Worm (Caenorhabditis elegans) whole organism, late embryonic: Measurements from ENCODE around the gene R03D7.2.

Experiments
- dmd-4 ChIP-seq: sonication (generic microtip); optimal IDR thresholded peaks from 2 replicates; lab custom pipeline; 2016; ENCODE audit warnings: borderline replicate concordance, missing genetic modification characterization, missing compliant biosample characterization
- elt-2 ChIP-seq: sonication (generic microtip); optimal IDR thresholded peaks from 2 replicates; lab custom pipeline; 2016; ENCODE audit warnings: missing genetic modification reagents, missing genetic modification characterization, missing compliant biosample characterization
- nhr-232 ChIP-seq: sonication (generic microtip); optimal IDR thresholded peaks from 2 replicates; lab custom pipeline; 2016; ENCODE audit warnings: missing genetic modification characterization, missing compliant biosample characterization
- tbx-2 ChIP-seq: sonication (generic microtip); optimal IDR thresholded peaks from 2 replicates; lab custom pipeline; 2016; ENCODE audit warnings: missing genetic modification characterization, missing compliant biosample characterization

DNA sequence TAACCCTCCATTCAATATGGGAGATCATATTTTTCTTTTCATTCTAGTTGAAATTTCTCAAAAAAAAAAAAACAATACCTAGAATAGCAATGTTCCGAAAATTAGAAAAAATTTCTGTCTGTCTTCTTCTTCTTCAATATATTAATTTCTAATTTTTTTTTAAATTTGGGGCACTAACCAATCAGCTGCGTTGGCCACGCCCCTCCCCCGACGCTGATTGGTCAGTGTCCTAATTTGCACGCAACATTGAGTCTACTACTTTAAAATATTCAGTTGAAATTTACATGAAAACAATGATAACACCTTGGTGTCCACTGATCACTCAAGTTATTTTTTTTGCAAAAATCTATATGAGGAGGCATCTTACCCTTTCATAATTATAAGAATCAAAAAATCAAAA, 39.0 kb downstream of the R03D7.2 start:
- TF ChIP-seq dmd-4 (tag; lab: Kevin White, UChicago) (no peak), elt-2 (tag; lab: Kevin White, UChicago) (no peak), tbx-2 (tag; lab: Kevin White, UChicago) (no peak), nhr-232 (tag; lab: Kevin White, UChicago) (no peak)
